Fruit fly (Drosophila melanogaster): Measurements from ENCODE around the gene Nasp.

The Nasp gene

DNA sequence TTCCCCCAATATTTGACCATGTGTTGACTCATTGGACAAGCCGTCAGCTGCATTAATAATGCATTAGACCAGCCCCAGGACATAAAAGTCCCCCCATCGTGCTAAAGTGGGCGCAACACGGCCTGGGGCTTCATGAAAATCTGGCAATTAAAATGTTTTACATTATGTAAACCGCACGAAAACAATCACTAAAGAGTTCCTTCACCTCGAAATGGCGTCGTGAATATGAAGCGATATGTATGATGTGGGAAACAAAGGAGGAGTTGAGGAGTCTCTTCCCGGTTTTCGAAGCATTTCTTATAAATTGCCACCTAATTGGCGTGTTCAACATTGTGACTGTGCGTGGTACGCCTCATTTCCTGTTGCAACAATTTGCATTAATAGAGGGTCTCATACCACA lies 4.9 kb upstream of the Nasp start:
- TF ChIP-seq insv (optimal IDR thresholded peaks at IDR 0.05), result no peak
- TF ChIP-seq psq (optimal IDR thresholded peaks at IDR 0.05), result no peak
- no peak for TF ChIP-seq h (optimal IDR thresholded peaks at IDR 0.05)
- TF ChIP-seq Sin3A (optimal IDR thresholded peaks at IDR 0.05), result no peak
- no peak for TF ChIP-seq Myc (optimal IDR thresholded peaks at IDR 0.05)
- no peak for TF ChIP-seq ttk (optimal IDR thresholded peaks at IDR 0.05)

DNA sequence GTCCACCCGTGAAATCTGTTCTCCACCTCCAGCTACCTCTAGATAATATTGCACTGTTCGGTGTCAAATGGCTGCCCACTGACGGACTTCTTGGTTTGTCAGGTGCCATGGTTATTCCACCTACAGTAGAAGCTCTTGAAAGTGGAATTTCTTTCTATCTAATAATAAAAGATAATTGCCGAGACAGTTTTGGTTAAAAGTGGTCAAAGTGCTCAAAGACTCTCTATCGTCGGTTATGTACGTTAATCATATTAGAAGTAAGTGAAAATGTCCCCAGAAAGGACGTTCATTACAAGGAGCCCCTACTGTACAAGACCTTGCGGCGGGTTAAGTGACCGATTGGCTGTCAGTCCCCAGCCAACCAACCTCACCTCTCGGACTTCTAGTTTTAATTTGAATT lies 3.4 kb upstream of the Nasp start:
- TF ChIP-seq psq (optimal IDR thresholded peaks at IDR 0.05), result no peak
- TF ChIP-seq Myc (optimal IDR thresholded peaks at IDR 0.05), result no peak
- TF ChIP-seq ttk (optimal IDR thresholded peaks at IDR 0.05), result no peak
- TF ChIP-seq Sin3A (optimal IDR thresholded peaks at IDR 0.05), result no peak
- TF ChIP-seq insv (optimal IDR thresholded peaks at IDR 0.05), result no peak
- TF ChIP-seq h (optimal IDR thresholded peaks at IDR 0.05), result no peak

DNA sequence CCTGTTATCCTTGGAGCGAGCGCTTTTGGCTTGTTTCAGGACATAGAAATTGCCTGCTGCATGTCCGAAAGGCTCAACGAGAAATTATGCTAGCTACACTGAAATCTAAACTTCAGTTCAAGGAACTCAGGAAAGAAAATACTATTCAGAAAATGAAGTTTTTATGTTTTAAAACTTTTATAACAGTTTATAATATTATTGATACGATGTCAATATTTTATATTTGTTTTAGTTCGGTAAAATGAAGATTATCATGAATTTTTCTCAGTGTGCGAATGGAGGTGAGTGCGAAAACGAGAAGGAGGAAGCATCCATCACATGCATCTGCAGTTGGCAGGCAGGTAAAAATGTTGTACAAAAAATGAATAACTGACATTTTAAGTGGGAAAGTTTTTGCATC lies 1.2 kb upstream of the Nasp start:
- TF ChIP-seq insv (optimal IDR thresholded peaks at IDR 0.05), result no peak

DNA sequence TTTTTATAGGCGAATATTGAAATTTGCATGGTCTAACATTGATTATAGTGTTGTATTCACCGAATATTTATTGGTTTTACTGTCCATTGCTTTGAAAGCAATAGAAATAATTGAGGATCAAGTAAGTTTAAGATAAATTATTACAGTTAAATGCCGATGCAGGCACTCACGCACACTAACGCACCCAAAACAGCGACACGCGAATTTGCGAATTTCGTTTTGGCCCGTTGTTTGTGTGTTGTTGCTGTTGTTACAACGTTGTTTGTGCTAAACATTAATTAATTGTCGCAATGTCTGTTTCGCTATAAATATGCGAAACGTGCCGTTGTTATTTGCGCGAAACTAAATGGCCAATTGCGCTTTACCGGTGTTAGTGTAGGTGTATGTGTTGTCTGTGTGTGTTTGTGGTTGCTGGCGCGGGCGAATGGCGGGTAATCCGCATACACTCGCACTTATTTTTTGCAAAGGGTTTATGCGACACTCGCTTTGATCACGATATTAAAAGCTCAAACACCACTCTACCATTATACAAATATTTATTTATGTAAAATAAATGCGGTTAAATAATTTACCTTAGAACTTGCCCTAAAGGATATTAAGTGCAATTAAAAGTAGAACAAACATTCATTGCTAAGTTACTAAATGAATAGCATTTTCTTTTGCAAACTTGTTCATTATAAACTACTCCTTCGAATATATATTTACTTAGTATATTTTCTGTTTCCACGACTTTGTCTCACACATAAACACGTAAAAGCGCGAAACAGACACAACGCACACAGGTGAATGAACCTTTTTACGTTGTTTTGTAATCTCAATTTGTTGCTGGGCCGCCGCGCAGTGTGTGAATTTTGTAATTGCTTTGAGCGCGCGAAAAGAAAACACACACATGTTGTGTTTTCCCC lies 525 bp downstream of the Nasp start:
- no peak for TF ChIP-seq ttk (optimal IDR thresholded peaks at IDR 0.05)
- no peak for TF ChIP-seq Myc (optimal IDR thresholded peaks at IDR 0.05)
- TF ChIP-seq Sin3A (optimal IDR thresholded peaks at IDR 0.05), result no peak
- TF ChIP-seq insv (optimal IDR thresholded peaks at IDR 0.05), result no peak
- TF ChIP-seq psq (optimal IDR thresholded peaks at IDR 0.05), result no peak

DNA sequence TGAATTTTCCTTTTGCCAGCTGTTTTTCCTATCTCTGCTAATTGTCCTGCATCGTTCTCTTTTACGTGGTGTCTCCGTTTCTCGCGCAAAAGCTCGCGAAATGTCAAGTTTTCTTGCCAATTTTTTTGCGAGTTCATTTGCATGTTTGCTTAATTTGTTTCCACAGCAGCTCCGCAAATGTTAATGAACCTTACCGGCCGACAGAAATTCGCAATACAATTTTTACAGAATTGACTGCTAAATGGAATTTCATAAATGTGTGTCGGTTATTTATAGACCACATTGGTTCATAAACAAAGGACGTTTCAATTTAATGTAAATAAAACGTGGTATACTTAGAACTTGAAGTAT lies 1.2 kb downstream of the Nasp start:
- TF ChIP-seq ttk (optimal IDR thresholded peaks at IDR 0.05) (no peak), h (optimal IDR thresholded peaks at IDR 0.05) (no peak), psq (optimal IDR thresholded peaks at IDR 0.05) (no peak), Myc (optimal IDR thresholded peaks at IDR 0.05) (no peak)

DNA sequence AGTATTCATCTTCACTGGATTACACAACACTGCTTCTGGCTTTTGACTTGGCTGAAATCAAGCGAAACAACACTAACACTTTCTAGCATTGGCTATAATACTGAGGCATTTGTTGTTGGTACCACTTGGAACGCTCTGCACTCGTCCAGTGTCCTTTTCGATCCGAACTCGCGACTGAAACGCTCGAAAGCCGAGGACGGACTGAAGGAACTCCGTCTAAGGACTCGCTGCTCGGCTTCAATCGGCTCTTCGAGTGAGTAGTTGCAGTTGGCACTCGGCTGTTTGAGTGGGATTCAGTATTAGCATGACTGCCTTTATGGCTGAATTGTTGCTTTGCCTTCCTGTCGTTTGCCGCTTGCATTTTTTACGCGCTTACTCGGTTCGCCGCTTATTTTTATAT lies 20.4 kb downstream of the Nasp start, which contains the start of the genes CG34135 and CG11768:
CG34135 (minus strand) TSS at position 194 of the 400 bp plus-strand sequence.
CG11768 (minus strand) TSS at position 203 of the 400 bp plus-strand sequence.
- TF ChIP-seq Myc (optimal IDR thresholded peaks at IDR 0.05) (no peak), Sin3A (optimal IDR thresholded peaks at IDR 0.05) (no peak), h (optimal IDR thresholded peaks at IDR 0.05) (no peak), insv (optimal IDR thresholded peaks at IDR 0.05) (no peak), psq (optimal IDR thresholded peaks at IDR 0.05) (no peak), ttk (optimal IDR thresholded peaks at IDR 0.05) (no peak)

DNA sequence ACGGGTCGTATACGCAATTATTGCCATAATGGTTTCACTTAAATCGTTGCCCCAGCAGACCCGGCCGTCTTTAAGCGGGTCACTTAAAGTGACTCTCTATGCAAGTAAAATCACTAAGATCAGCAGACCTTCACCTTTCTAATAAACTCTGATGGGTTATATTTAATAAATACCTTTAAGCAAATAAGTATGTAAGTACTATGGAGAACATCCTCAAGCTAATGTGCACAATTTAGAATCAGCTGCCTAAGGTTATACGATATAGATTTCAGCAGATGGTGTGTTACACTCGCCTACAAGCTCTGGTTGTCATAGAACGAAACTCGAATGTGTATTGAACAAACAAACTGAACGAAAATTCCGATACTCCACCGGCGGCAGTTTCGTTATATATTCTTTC lies 21.5 kb downstream of the Nasp start, which contains the start of gene CG8236:
CG8236 (plus strand) TSS at position 301 of the 400 bp plus-strand sequence.
- TF ChIP-seq h (optimal IDR thresholded peaks at IDR 0.05), result no peak
- TF ChIP-seq Myc (optimal IDR thresholded peaks at IDR 0.05), result no peak
- no peak for TF ChIP-seq ttk (optimal IDR thresholded peaks at IDR 0.05)
- TF ChIP-seq psq (optimal IDR thresholded peaks at IDR 0.05), result no peak
- no peak for TF ChIP-seq insv (optimal IDR thresholded peaks at IDR 0.05)
- no peak for TF ChIP-seq Sin3A (optimal IDR thresholded peaks at IDR 0.05)

DNA sequence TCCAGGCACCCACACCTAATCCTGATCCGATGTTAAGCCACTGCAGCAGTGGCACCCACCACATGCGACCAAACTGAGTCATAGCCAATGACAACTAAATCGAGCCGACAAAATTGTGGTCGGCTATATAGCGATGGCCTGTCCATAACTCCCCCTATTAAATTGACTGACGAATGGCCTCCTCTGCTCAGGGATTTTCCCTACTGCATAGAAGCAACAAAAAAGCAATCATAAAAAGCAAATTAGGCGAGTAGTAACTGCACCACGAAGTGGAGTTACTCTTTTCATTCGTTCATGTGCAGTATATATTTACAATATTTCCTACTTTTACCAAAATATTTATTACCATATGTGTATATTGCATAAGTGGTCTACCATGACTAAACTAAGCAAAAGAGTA lies 25.0 kb downstream of the Nasp start, which contains the start of gene CG13318:
CG13318 (minus strand) TSS at position 101 of the 400 bp plus-strand sequence.
- no peak for TF ChIP-seq Sin3A (optimal IDR thresholded peaks at IDR 0.05)
- no peak for TF ChIP-seq Myc (optimal IDR thresholded peaks at IDR 0.05)
- no peak for TF ChIP-seq h (optimal IDR thresholded peaks at IDR 0.05)
- TF ChIP-seq insv (optimal IDR thresholded peaks at IDR 0.05), result no peak
- no peak for TF ChIP-seq psq (optimal IDR thresholded peaks at IDR 0.05)
- no peak for TF ChIP-seq ttk (optimal IDR thresholded peaks at IDR 0.05)

DNA sequence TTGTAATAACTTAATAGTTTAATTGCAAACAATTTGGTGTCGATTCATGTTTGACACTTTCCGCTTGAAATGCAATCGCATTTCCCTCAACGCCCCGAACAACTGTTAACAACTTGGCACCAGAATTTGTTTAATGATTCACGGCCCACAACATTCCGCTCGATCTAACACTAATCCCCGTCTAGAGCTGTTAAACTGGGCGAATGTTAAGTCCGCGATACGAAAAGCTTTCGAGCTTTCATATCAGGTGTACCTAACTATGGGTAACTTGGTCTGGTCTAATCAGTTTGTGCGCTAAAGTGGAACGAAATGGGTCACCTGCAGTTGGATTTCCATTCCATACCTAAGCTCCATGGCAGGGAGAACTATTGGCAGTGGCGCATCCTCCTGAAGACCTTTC lies 25.5 kb downstream of the Nasp start, which contains the start of gene CG34301:
CG34301 (plus strand) TSS at position 301 of the 400 bp plus-strand sequence.
- TF ChIP-seq ttk (optimal IDR thresholded peaks at IDR 0.05) (no peak), psq (optimal IDR thresholded peaks at IDR 0.05) (no peak), Sin3A (optimal IDR thresholded peaks at IDR 0.05) (no peak), Myc (optimal IDR thresholded peaks at IDR 0.05) (no peak), h (optimal IDR thresholded peaks at IDR 0.05) (no peak), insv (optimal IDR thresholded peaks at IDR 0.05) (no peak)

DNA sequence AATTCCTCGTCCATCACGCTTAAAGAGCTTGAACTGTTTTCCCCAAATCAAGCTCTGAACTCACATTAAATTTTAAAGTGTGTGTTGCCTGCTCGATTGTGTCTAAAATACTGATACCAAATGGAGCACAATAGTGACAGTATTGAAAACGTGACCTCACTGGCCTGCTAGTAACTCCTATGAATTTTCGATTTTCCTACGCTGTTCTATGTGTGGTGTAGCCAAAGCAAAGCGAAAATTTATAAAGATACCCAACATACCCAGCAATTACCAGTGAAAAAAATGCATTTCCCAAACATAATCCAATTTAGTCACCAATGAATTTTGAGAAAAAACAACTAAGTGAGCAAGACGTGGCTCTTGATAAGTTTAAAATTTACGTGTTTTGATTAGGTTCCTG lies 32.2 kb downstream of the Nasp start, which contains the start of gene CG33191:
CG33191 (minus strand) TSS at position 101 of the 400 bp plus-strand sequence.
- TF ChIP-seq insv (optimal IDR thresholded peaks at IDR 0.05) (no peak), ttk (optimal IDR thresholded peaks at IDR 0.05) (no peak), h (optimal IDR thresholded peaks at IDR 0.05) (no peak), psq (optimal IDR thresholded peaks at IDR 0.05) (no peak), Sin3A (optimal IDR thresholded peaks at IDR 0.05) (no peak), Myc (optimal IDR thresholded peaks at IDR 0.05) (no peak)

DNA sequence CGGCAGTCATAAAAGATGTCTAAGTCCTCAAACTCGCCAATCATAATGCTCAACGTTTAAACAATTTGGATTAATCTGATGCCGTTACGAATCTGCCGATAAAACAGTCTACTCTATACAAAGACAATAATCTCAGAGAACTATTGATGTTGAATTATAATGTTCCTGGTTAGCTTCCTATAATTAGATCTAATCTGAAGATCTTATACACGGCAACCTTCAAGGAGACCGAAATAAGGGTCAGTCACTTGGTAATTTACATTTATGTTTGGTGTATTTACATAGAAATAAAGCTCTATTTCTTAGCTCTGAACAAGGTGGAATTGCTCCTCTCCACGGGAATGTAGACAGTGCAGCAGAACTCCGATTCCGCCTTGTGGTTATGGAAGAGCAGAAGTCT lies 33.1 kb downstream of the Nasp start, which contains the start of gene CG33189:
CG33189 (minus strand) TSS at position 101 of the 400 bp plus-strand sequence.
- TF ChIP-seq Sin3A (optimal IDR thresholded peaks at IDR 0.05) (no peak), Myc (optimal IDR thresholded peaks at IDR 0.05) (no peak), ttk (optimal IDR thresholded peaks at IDR 0.05) (no peak), insv (optimal IDR thresholded peaks at IDR 0.05) (no peak), psq (optimal IDR thresholded peaks at IDR 0.05) (no peak), h (optimal IDR thresholded peaks at IDR 0.05) (no peak)

DNA sequence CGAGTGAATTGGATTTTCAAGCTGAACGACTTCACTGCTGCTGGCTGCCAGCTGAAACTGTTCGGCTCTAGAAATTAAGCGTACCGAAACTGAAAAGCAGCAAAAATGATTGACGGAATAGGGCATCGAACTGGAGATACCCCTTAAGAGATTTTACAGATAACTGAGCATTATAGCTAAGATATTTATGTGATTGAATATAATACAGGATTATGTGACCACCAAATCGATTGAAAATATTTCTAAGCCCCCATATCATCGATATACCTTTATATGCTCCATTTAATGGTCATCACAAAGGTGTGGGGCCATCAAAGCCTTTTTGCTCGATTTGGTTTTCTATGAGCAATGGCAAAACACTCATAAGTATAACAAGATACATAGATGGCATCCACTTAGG lies 37.2 kb downstream of the Nasp start:
- no peak for TF ChIP-seq ttk (optimal IDR thresholded peaks at IDR 0.05)

DNA sequence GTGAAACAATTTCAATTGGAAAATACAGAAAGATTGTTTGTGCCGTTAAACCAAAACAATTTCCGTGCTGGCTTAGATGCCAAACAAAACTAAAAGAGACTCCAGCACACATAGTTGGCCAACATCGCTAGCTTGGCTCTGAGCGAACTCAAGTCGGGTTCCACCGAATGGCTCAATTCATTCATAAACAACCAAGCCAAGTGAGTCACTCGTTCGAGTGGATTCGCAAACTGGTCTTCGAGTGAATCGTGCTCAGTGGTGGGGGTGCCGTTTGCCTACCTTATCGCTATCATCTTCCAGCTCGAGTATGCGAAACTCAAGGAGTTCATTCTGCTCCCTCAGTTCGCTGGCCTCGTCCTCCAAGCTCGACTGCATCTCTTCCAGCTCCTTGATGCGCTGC lies 37.9 kb downstream of the Nasp start:
- no peak for TF ChIP-seq h (optimal IDR thresholded peaks at IDR 0.05)
- no peak for TF ChIP-seq Sin3A (optimal IDR thresholded peaks at IDR 0.05)
- no peak for TF ChIP-seq ttk (optimal IDR thresholded peaks at IDR 0.05)
- no peak for TF ChIP-seq insv (optimal IDR thresholded peaks at IDR 0.05)
- no peak for TF ChIP-seq psq (optimal IDR thresholded peaks at IDR 0.05)
- no peak for TF ChIP-seq Myc (optimal IDR thresholded peaks at IDR 0.05)
